Fruit fly (Drosophila melanogaster): ENCODE measurements around the gene CG11741.

Gene CG11741

dm6 chr3R:8518565-8519154 is 10.0 kb downstream of the CG11741 start:
- TF ChIP-seq Met (GFP tag; optimal IDR thresholded peaks at IDR 0.05): no peak
- peak; percentile 2 for TF ChIP-seq Eip93F (GFP tag; optimal IDR thresholded peaks at IDR 0.05)
- TF ChIP-seq CG15336 (GFP tag; IDR thresholded peaks at IDR 0.05): no peak
- TF ChIP-seq vri (GFP tag; optimal IDR thresholded peaks at IDR 0.05): peak; percentile 23
- TF ChIP-seq CG11902 (GFP tag; optimal IDR thresholded peaks at IDR 0.05): no peak
- TF ChIP-seq Sox14 (GFP tag; optimal IDR thresholded peaks at IDR 0.05): peak; percentile 8
- no peak for TF ChIP-seq spab (GFP tag; optimal IDR thresholded peaks at IDR 0.05)

- no peak for TF ChIP-seq eg (GFP tag; IDR thresholded peaks at IDR 0.05)
- peak; percentile 69 for TF ChIP-seq Eip78C (GFP tag)
- no peak for TF ChIP-seq CG6163 (GFP tag; IDR thresholded peaks at IDR 0.05)
- peak; percentile 20; the same call in 1 of the 3 replicates for TF ChIP-seq CG8119 (GFP tag; IDR thresholded peaks at IDR 0.05)
- TF ChIP-seq CG10631 (GFP tag; optimal IDR thresholded peaks at IDR 0.05): no peak
- TF ChIP-seq Sox14 (GFP tag; optimal IDR thresholded peaks at IDR 0.05): peak; percentile 37
- TF ChIP-seq esn (GFP tag; optimal IDR thresholded peaks at IDR 0.05): no peak
- TF ChIP-seq svp (GFP tag): peak; percentile 64
- TF ChIP-seq dac (GFP tag; optimal IDR thresholded peaks at IDR 0.05): no peak
- TF ChIP-seq CG15336 (GFP tag; IDR thresholded peaks at IDR 0.05): no peak
- no peak for TF ChIP-seq Eip93F (GFP tag; optimal IDR thresholded peaks at IDR 0.05)
- peak; percentile 28 for TF ChIP-seq spab (GFP tag; optimal IDR thresholded peaks at IDR 0.05)
- peak; percentile 1 for TF ChIP-seq Hr4 (GFP tag; optimal IDR thresholded peaks at IDR 0.05)
- peak; percentile 29 for TF ChIP-seq CG10669 (GFP tag; optimal IDR thresholded peaks at IDR 0.05)
- peak; percentile 25 for TF ChIP-seq vri (GFP tag; optimal IDR thresholded peaks at IDR 0.05)
- TF ChIP-seq Sox102F (GFP tag; optimal IDR thresholded peaks at IDR 0.05): no peak
- peak; percentile 12 for TF ChIP-seq CG11762 (GFP tag; optimal IDR thresholded peaks at IDR 0.05; ENCODE audit: insufficient read depth)
- TF ChIP-seq CG8319 (GFP tag; optimal IDR thresholded peaks at IDR 0.05): peak; percentile 30
- peak; percentile 42 for TF ChIP-seq CG6276 (GFP tag; optimal IDR thresholded peaks at IDR 0.05)
- TF ChIP-seq Ets21C (GFP tag; optimal IDR thresholded peaks at IDR 0.05): no peak
- TF ChIP-seq Ets96B (tag; optimal IDR thresholded peaks at IDR 0.05): peak; percentile 4
- no peak for TF ChIP-seq fd85E (GFP tag; optimal IDR thresholded peaks at IDR 0.05)
- TF ChIP-seq fkh (GFP tag; optimal IDR thresholded peaks at IDR 0.05): peak; percentile 93
- peak; percentile 11 for TF ChIP-seq Lpt (GFP tag; optimal IDR thresholded peaks at IDR 0.05)
- TF ChIP-seq Met (GFP tag; optimal IDR thresholded peaks at IDR 0.05): no peak
- TF ChIP-seq CG1621 (tag; optimal IDR thresholded peaks at IDR 0.05): peak; percentile 57
- TF ChIP-seq CG32006 (GFP tag; optimal IDR thresholded peaks at IDR 0.05): peak; percentile 27
- peak; percentile 21 for TF ChIP-seq net (GFP tag; optimal IDR thresholded peaks at IDR 0.05)
- no peak for TF ChIP-seq Eip75B (GFP tag; optimal IDR thresholded peaks at IDR 0.05)
- TF ChIP-seq ss (GFP tag; optimal IDR thresholded peaks at IDR 0.05): peak; percentile 47 to 65
- no peak for TF ChIP-seq CG6792 (GFP tag; optimal IDR thresholded peaks at IDR 0.05)
- peak; percentile 9; the same call in 1 of the 2 replicates for TF ChIP-seq Gug (GFP tag; IDR thresholded peaks at IDR 0.05)
- peak; percentile 26 for TF ChIP-seq CG3919 (GFP tag; optimal IDR thresholded peaks at IDR 0.05)
- TF ChIP-seq CG6808 (GFP tag; optimal IDR thresholded peaks at IDR 0.05): peak; percentile 44
- peak; percentile 56 for TF ChIP-seq CG9139 (GFP tag; optimal IDR thresholded peaks at IDR 0.05)
Measured at dm6 chr3R:8517752-8518185, 10.9 kb downstream of the CG11741 start, which contains the start of gene CG11737. Gene CG11737, plus strand, starts transcription at chr3R:8517868.

dm6 chr3R:8512922-8513321 is 15.8 kb downstream of the CG11741 start, which contains the start of gene Or85c:
Gene Or85c, minus strand, starts transcription at chr3R:8513022.
- TF ChIP-seq topi (GFP tag; optimal IDR thresholded peaks at IDR 0.05) (no peak), fkh (GFP tag; optimal IDR thresholded peaks at IDR 0.05) (no peak), CG15336 (GFP tag; IDR thresholded peaks at IDR 0.05) (no peak), CG8319 (GFP tag; optimal IDR thresholded peaks at IDR 0.05) (no peak), lz (GFP tag; optimal IDR thresholded peaks at IDR 0.05) (no peak), acj6 (GFP tag; optimal IDR thresholded peaks at IDR 0.05) (no peak), Smox (GFP tag; optimal IDR thresholded peaks at IDR 0.05) (no peak), Eip75B (GFP tag; optimal IDR thresholded peaks at IDR 0.05) (no peak), CG31627 (GFP tag; optimal IDR thresholded peaks at IDR 0.05) (no peak), Blimp-1 (GFP tag; optimal IDR thresholded peaks at IDR 0.05) (no peak), CG4318 (GFP tag; optimal IDR thresholded peaks at IDR 0.05) (no peak), pdm3 (GFP tag; optimal IDR thresholded peaks at IDR 0.05) (no peak), net (GFP tag; optimal IDR thresholded peaks at IDR 0.05) (no peak), CG10669 (GFP tag; optimal IDR thresholded peaks at IDR 0.05) (no peak), CG10631 (GFP tag; optimal IDR thresholded peaks at IDR 0.05) (no peak), ss (GFP tag; optimal IDR thresholded peaks at IDR 0.05) (no peak), CG3919 (GFP tag; optimal IDR thresholded peaks at IDR 0.05) (no peak), dac (GFP tag; optimal IDR thresholded peaks at IDR 0.05) (no peak), CG34406 (GFP tag; optimal IDR thresholded peaks at IDR 0.05) (no peak)
